Fruit fly (Drosophila melanogaster): Measurements from ENCODE around the gene CG14636.

Gene CG14636

DNA sequence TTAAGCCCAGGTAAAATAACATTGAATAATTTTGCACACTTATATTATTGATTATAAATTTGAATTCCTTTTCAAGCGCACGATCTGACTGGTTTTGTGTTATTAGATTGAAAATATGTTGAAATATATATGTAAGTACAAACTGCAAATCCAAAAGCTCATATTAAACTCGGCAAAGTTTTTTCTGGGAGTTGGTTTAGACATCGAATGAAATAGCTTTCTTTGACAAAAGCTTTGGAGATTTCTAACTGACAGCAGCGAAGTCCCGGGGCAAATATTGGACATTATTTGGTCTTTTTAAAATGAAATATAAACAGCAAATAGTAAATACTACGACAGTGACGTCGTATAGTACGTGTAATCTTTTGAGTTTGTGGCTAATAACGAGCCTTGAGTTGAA, 36.1 kb upstream of the CG14636 start, which contains the start of gene TwdlG:
Gene TwdlG (minus strand): TSS at position 101 of the 400 bp plus-strand sequence.
- no peak for TF ChIP-seq spab (GFP tag; optimal IDR thresholded peaks at IDR 0.05)
- no peak for TF ChIP-seq CG3032 (tag; optimal IDR thresholded peaks at IDR 0.05)
- no peak for TF ChIP-seq Hr38 (GFP tag; optimal IDR thresholded peaks at IDR 0.05)

DNA sequence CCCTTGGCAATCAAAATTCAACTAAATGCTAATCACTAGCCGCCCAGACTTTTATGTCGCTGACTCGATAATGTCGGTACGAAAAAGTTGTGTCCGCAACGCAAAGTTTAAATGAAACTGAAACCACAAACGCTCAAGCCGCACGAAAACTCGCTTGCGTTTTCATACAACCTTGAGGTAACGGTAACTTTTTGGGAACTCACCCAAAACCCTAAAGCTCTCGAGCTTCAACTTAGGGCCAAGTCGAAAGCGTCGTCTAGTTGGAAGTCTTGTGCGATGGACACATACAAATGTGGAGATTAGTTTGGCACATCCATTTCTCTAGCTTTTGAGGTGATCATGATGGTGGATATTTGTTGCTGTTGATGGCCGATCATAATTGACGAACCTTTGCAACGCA, 34.8 kb upstream of the CG14636 start:
- TF ChIP-seq fd85E (GFP tag; optimal IDR thresholded peaks at IDR 0.05) = no peak
- no peak for TF ChIP-seq CG34406 (GFP tag; optimal IDR thresholded peaks at IDR 0.05)
- TF ChIP-seq Ets21C (GFP tag; optimal IDR thresholded peaks at IDR 0.05) = no peak
- no peak for TF ChIP-seq CG9139 (GFP tag; optimal IDR thresholded peaks at IDR 0.05)
- no peak for TF ChIP-seq CG4318 (GFP tag; optimal IDR thresholded peaks at IDR 0.05)
- TF ChIP-seq Sox14 (GFP tag; optimal IDR thresholded peaks at IDR 0.05) = no peak
- TF ChIP-seq Sox102F (GFP tag; optimal IDR thresholded peaks at IDR 0.05) = no peak
- TF ChIP-seq Smox (GFP tag; optimal IDR thresholded peaks at IDR 0.05) = no peak
- TF ChIP-seq CG3032 (tag; optimal IDR thresholded peaks at IDR 0.05) = no peak
- TF ChIP-seq CG11294 (GFP tag; IDR thresholded peaks at IDR 0.05) = no peak
- no peak for TF ChIP-seq CG7368 (GFP tag; optimal IDR thresholded peaks at IDR 0.05)
- no peak for TF ChIP-seq CG10631 (GFP tag; optimal IDR thresholded peaks at IDR 0.05)
- no peak for TF ChIP-seq dsx (GFP tag; optimal IDR thresholded peaks at IDR 0.05; ENCODE audit: poor library complexity, severe bottlenecking)

DNA sequence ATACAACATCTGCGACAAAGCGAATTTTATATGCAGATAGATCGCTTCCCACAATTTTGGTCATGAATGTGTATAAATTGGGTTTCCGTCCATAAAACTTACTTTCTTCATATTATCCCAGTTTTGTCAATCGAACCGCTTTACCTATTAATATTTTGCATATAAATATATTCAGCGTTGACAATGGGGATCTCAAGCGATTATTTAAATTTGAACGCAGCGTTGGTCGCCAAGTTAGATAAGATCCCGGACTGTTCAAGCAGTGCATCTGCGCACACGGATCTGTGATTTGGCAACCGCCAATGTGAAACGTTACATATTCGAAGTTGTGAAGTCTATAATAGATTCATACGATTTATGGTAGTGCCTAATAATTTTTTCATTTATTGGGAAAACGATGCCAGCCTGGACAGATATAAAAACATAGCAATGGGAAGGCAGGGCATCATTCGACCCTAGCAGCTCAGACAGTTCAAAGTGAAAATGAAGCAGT, 31.5 kb upstream of the CG14636 start, which contains the start of gene TwdlF:
Gene TwdlF (plus strand): TSS at position 443 of the 493 bp plus-strand sequence.
- TF ChIP-seq Gug (GFP tag; IDR thresholded peaks at IDR 0.05) = no peak

DNA sequence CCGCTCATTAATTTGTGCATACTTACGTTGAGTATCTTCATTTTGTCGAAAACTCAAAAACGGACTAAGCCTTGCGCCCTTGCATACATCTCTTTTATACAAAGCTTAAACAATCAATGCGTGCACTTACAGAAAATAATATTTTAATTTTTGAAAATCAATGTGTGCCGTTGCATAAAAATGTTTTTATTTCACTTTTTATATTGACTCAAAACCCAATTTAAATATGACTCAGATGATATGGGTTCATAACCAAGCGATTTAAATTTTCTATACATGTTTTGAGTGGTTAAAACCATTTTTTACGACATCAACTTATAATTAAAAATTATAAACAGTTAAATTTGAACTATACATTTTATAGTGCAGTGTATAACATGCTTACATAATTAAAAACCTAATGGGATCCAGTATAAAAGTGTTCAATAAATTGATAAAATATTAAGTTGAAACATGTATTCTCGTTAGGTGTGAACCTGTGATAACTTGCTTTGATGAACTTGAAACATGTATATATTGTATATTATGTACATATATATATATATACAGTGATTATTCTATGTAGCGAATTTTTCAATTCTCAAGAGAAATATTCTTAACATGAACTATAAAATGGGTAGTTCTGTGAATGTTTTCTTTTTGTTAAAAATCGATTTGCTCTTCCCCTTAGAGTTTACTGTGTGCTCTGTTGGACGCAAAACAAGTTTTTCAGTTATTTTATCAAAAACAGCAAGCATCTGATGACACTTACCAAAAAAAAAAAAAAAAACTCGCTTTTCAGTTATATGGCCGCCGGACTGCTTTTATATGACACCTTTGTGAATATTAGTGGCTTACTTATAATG, 28.2 kb upstream of the CG14636 start, which contains the start of gene CG34305:
Gene CG34305 (minus strand): TSS at position 51 of the 845 bp plus-strand sequence.
- TF ChIP-seq CG8119 (GFP tag; IDR thresholded peaks at IDR 0.05) (no peak), Met (GFP tag; optimal IDR thresholded peaks at IDR 0.05) (peak; percentile 62), Sox14 (GFP tag; optimal IDR thresholded peaks at IDR 0.05) (no peak), CG6163 (GFP tag; IDR thresholded peaks at IDR 0.05) (no peak), CG16779 (tag; optimal IDR thresholded peaks at IDR 0.05) (no peak), Sox15 (GFP tag; optimal IDR thresholded peaks at IDR 0.05) (no peak), CG6276 (GFP tag; optimal IDR thresholded peaks at IDR 0.05) (no peak), Ets96B (tag; optimal IDR thresholded peaks at IDR 0.05) (no peak), CG9139 (GFP tag; optimal IDR thresholded peaks at IDR 0.05) (no peak), CG7368 (GFP tag; optimal IDR thresholded peaks at IDR 0.05) (no peak), CG15336 (GFP tag; IDR thresholded peaks at IDR 0.05) (no peak), CG8632 (GFP tag; optimal IDR thresholded peaks at IDR 0.05) (peak; percentile 13), CG1621 (tag; optimal IDR thresholded peaks at IDR 0.05) (no peak), acj6 (GFP tag; optimal IDR thresholded peaks at IDR 0.05) (peak; percentile 19), CG3919 (GFP tag; optimal IDR thresholded peaks at IDR 0.05) (peak; percentile 11), Gug (GFP tag; IDR thresholded peaks at IDR 0.05) (no peak), Lpt (GFP tag; optimal IDR thresholded peaks at IDR 0.05) (no peak), net (GFP tag; optimal IDR thresholded peaks at IDR 0.05) (peak; percentile 10), CG6808 (GFP tag; optimal IDR thresholded peaks at IDR 0.05) (no peak), vri (GFP tag; optimal IDR thresholded peaks at IDR 0.05) (peak; percentile 40), Eip93F (GFP tag; optimal IDR thresholded peaks at IDR 0.05) (no peak), Hr39 (GFP tag; optimal IDR thresholded peaks at IDR 0.05) (peak; percentile 46), Hr4 (GFP tag; optimal IDR thresholded peaks at IDR 0.05) (no peak), Blimp-1 (GFP tag; optimal IDR thresholded peaks at IDR 0.05) (no peak), CG32006 (GFP tag; optimal IDR thresholded peaks at IDR 0.05) (no peak), CG3032 (tag; optimal IDR thresholded peaks at IDR 0.05) (no peak), fd85E (GFP tag; optimal IDR thresholded peaks at IDR 0.05) (no peak), CG4318 (GFP tag; optimal IDR thresholded peaks at IDR 0.05) (no peak), dac (GFP tag; optimal IDR thresholded peaks at IDR 0.05) (no peak), pdm3 (GFP tag; optimal IDR thresholded peaks at IDR 0.05) (peak; percentile 54), CG11762 (GFP tag; optimal IDR thresholded peaks at IDR 0.05; ENCODE audit: insufficient read depth) (peak; percentile 4), dsx (GFP tag; optimal IDR thresholded peaks at IDR 0.05; ENCODE audit: poor library complexity, severe bottlenecking) (no peak), Ets21C (GFP tag; optimal IDR thresholded peaks at IDR 0.05) (peak; percentile 14), svp (GFP tag) (peak; percentile 66), fd59A (GFP tag; optimal IDR thresholded peaks at IDR 0.05) (no peak), Eip75B (GFP tag; optimal IDR thresholded peaks at IDR 0.05) (peak; percentile 3)
